Fruit fly (Drosophila melanogaster): ENCODE measurements around the gene COX7A.
A peak's percentile ranks its signal among the peaks of the same experiment; 100 is the strongest.

The COX7A gene

DNA sequence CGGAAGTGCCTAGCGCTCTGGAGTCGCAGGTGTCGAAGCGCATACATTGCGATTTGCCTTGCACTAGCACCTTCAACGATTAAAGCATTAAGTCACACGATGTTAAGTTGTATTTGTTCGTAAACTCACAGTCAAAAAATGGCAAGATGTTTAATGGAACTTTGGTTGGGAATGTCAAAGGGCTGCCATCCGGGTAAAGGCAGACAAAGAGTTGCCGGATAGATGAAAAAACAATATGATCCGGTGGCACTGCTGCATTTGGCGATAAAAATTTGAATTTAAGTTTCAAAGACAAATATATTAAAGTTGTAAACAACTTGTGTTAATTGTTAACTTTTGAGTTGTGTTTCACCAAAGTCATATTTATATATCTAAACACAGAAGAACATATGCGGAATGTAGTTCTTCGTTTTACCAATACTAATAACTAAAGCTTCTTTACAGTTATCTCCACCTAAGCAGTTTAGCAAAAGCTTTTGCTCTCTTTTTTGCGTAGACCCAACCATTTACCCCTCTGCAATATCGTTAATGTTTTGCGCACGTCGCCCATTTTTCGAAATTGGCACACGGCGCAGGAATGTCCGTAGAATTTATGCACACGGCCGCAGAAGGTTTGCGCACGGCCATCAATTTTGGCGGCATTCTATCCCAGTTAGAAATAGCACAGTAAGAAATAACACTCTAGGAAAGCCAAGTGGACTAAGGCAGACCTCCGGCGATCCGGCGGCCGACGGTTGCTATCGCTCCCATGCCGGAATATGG is 24.3 kb downstream of the COX7A start, which contains the start of gene Coq2 (continued):
- TF ChIP-seq CG4424 (GFP tag; optimal IDR thresholded peaks at IDR 0.05), result no peak
- TF ChIP-seq Trl (optimal IDR thresholded peaks at IDR 0.05), result peak in 1 of 2 experiments; percentile 4
- TF ChIP-seq Trl (GFP tag; optimal IDR thresholded peaks at IDR 0.05), result no peak
- TF ChIP-seq kay (GFP tag; optimal IDR thresholded peaks at IDR 0.05), result no peak
- no peak for TF ChIP-seq bbx (GFP tag; IDR thresholded peaks at IDR 0.05; ENCODE audit: partially characterized antibody)
- TF ChIP-seq pb (GFP tag; optimal IDR thresholded peaks at IDR 0.05), result no peak
- TF ChIP-seq CG10274 (GFP tag; optimal IDR thresholded peaks at IDR 0.05), result no peak
- no peak for TF ChIP-seq TFAM (GFP tag; optimal IDR thresholded peaks at IDR 0.05)
- no peak for TF ChIP-seq Chrac-16 (GFP tag; optimal IDR thresholded peaks at IDR 0.05)
- no peak for TF ChIP-seq Awh (GFP tag; IDR thresholded peaks at IDR 0.05)
- TF ChIP-seq caup (GFP tag; optimal IDR thresholded peaks at IDR 0.05; ENCODE audit: severe bottlenecking), result no peak
- peak; percentile 44; the same call in 1 of the 2 replicates for TF ChIP-seq CG13287 (GFP tag; IDR thresholded peaks at IDR 0.05; ENCODE audit: partially characterized antibody)
- no peak for TF ChIP-seq CG3838 (GFP tag; optimal IDR thresholded peaks at IDR 0.05)
- TF ChIP-seq Pdp1 (GFP tag; optimal IDR thresholded peaks at IDR 0.05), result peak in 1 of 2 experiments; percentile 18
- TF ChIP-seq Hey (tag; optimal IDR thresholded peaks at IDR 0.05), result no peak
- TF ChIP-seq CG8765 (GFP tag; IDR thresholded peaks at IDR 0.05), result no peak
- TF ChIP-seq sd (tag; optimal IDR thresholded peaks at IDR 0.05), result peak; percentile 92
- no peak for TF ChIP-seq Max (GFP tag; optimal IDR thresholded peaks at IDR 0.05)
- TF ChIP-seq gsb (GFP tag; IDR thresholded peaks at IDR 0.05), result no peak
- TF ChIP-seq odd (GFP tag; optimal IDR thresholded peaks at IDR 0.05), result no peak
- TF ChIP-seq pita (GFP tag; optimal IDR thresholded peaks at IDR 0.05), result peak; percentile 15
- TF ChIP-seq Bteb2 (GFP tag; optimal IDR thresholded peaks at IDR 0.05), result no peak
- TF ChIP-seq maf-S (GFP tag; optimal IDR thresholded peaks at IDR 0.05), result no peak
- TF ChIP-seq Dref (GFP tag; IDR thresholded peaks at IDR 0.05), result peak; percentile 47; the same call in 1 of the 2 replicates
- no peak for TF ChIP-seq Taf1 (GFP tag; IDR thresholded peaks at IDR 0.05)
- TF ChIP-seq ase (GFP tag; IDR thresholded peaks at IDR 0.05), result no peak
- TF ChIP-seq Dll (GFP tag; IDR thresholded peaks at IDR 0.05; ENCODE audit: partially characterized antibody), result no peak
- no peak for TF ChIP-seq CG7745 (tag; optimal IDR thresholded peaks at IDR 0.05)
- TF ChIP-seq Med (GFP tag), result peak; percentile 79
- no peak for TF ChIP-seq fd3F (GFP tag; optimal IDR thresholded peaks at IDR 0.05)
- TF ChIP-seq nmo (GFP tag; optimal IDR thresholded peaks at IDR 0.05), result peak; percentile 12
- no peak for TF ChIP-seq Oaz (GFP tag; IDR thresholded peaks at IDR 0.05)
- TF ChIP-seq GATAe (GFP tag; conservative IDR thresholded peaks at IDR 0.05), result peak; percentile 24; the same call in 1 of the 2 replicates
- TF ChIP-seq br (optimal IDR thresholded peaks at IDR 0.05), result no peak
- no peak for TF ChIP-seq CG4854 (GFP tag; optimal IDR thresholded peaks at IDR 0.05)
- no peak for TF ChIP-seq CG11085 (GFP tag; IDR thresholded peaks at IDR 0.05)
- TF ChIP-seq Gug (GFP tag; IDR thresholded peaks at IDR 0.05), result no peak
- TF ChIP-seq CG11723 (GFP tag; optimal IDR thresholded peaks at IDR 0.05), result no peak
- TF ChIP-seq pfk (GFP tag; optimal IDR thresholded peaks at IDR 0.05), result no peak
- no peak for TF ChIP-seq Fer2 (tag; optimal IDR thresholded peaks at IDR 0.05)
- TF ChIP-seq HLH54F (GFP tag; optimal IDR thresholded peaks at IDR 0.05), result no peak
- TF ChIP-seq Mad (GFP tag; optimal IDR thresholded peaks at IDR 0.05), result no peak
- no peak for TF ChIP-seq Deaf1 (tag; optimal IDR thresholded peaks at IDR 0.05)
- no peak for TF ChIP-seq Mes4 (GFP tag; optimal IDR thresholded peaks at IDR 0.05)
- no peak for TF ChIP-seq fru (optimal IDR thresholded peaks at IDR 0.05)
- no peak for TF ChIP-seq HHEX (GFP tag; optimal IDR thresholded peaks at IDR 0.05)
- no peak for TF ChIP-seq Dip3 (GFP tag; optimal IDR thresholded peaks at IDR 0.05)
- TF ChIP-seq Side (GFP tag; optimal IDR thresholded peaks at IDR 0.05), result no peak
- TF ChIP-seq CG16815 (GFP tag; optimal IDR thresholded peaks at IDR 0.05), result no peak
- no peak for TF ChIP-seq sim (GFP tag; IDR thresholded peaks at IDR 0.05)
- TF ChIP-seq ci (GFP tag; IDR thresholded peaks at IDR 0.05), result no peak
